Worm (Caenorhabditis elegans): Measurements from ENCODE around the gene ent-2.
A peak's percentile ranks its signal among the peaks of the same experiment; 100 is the strongest.

The ent-2 gene

DNA sequence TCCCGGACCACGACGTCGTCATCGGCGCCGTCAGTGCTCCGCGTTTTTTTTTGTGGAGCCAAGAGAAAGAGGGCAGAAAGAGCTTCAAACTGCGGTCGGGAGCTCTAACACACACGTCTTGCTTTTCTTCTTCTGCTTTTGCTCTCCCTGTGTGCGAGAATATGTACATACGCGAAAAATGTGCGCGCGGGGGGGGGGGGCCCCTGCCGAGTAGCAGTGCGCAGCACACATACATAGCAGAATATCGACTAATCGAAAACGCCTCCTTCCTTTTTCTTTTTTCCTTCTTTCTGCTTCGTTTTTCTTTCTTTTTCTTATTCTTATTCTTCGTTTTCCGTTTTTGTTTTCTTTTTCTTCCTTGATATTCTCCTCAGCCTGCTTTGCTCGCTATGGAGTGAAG, 34.2 kb upstream of the ent-2 start (continued):
- TF ChIP-seq sox-4 (tag; optimal IDR thresholded peaks at IDR 0.05) (no peak), zip-5 (tag; optimal IDR thresholded peaks at IDR 0.05) (no peak), hlh-13 (GFP tag; optimal IDR thresholded peaks at IDR 0.05) (no peak), ztf-16 (tag; optimal IDR thresholded peaks at IDR 0.05) (no peak), pha-4 (tag; optimal IDR thresholded peaks at IDR 0.05) (no peak), hlh-15 (tag; optimal IDR thresholded peaks at IDR 0.05) (no peak), fax-1 (tag; optimal IDR thresholded peaks at IDR 0.05) (no peak), sox-2 (GFP tag; IDR thresholded peaks at IDR 0.05) (no peak), ceh-19 (GFP tag; optimal IDR thresholded peaks at IDR 0.05) (peak; percentile 5), ceh-45 (GFP tag; IDR thresholded peaks at IDR 0.05) (no peak; the same call in 1 of the 2 replicates), syd-9 (tag; optimal IDR thresholded peaks at IDR 0.05) (peak; percentile 12), K02D7.2 (tag; optimal IDR thresholded peaks at IDR 0.05) (no peak), nhr-232 (tag; optimal IDR thresholded peaks at IDR 0.05) (no peak), lin-11 (tag; optimal IDR thresholded peaks at IDR 0.05) (no peak), C08G9.2 (tag; optimal IDR thresholded peaks at IDR 0.05) (no peak)

- TF ChIP-seq ceh-6 (GFP tag; optimal IDR thresholded peaks at IDR 0.05) (no peak), ref-2 (tag; optimal IDR thresholded peaks at IDR 0.05) (peak; percentile 19), ceh-19 (GFP tag; optimal IDR thresholded peaks at IDR 0.05) (no peak), unc-55 (GFP tag; optimal IDR thresholded peaks at IDR 0.05) (peak; percentile 3), syd-9 (tag; optimal IDR thresholded peaks at IDR 0.05) (peak; percentile 31), rnt-1 (tag; optimal IDR thresholded peaks at IDR 0.05) (peak; percentile 51), ama-1 (optimal IDR thresholded peaks at IDR 0.05) (no peak), dmd-4 (tag; optimal IDR thresholded peaks at IDR 0.05; ENCODE audit: borderline replicate concordance) (no peak), C08G9.2 (tag; optimal IDR thresholded peaks at IDR 0.05) (peak; percentile 24), ets-4 (tag; optimal IDR thresholded peaks at IDR 0.05) (peak; percentile 7), fkh-6 (tag; optimal IDR thresholded peaks at IDR 0.05) (no peak), lin-11 (tag; optimal IDR thresholded peaks at IDR 0.05) (no peak), ceh-18 (tag; optimal IDR thresholded peaks at IDR 0.05) (peak; percentile 77), ceh-34 (tag; optimal IDR thresholded peaks at IDR 0.05) (peak; percentile 36), K09A11.1 (tag; optimal IDR thresholded peaks at IDR 0.05; ENCODE audit: insufficient read depth) (no peak), sdc-2 (tag; optimal IDR thresholded peaks at IDR 0.05) (peak; percentile 60)
These were observed 32.6 kb upstream of the ent-2 start, which contains the start of gene dyn-1 for ce11 chrX:15567986-15568940. Gene dyn-1 (plus strand): TSS chrX:15568890.

DNA sequence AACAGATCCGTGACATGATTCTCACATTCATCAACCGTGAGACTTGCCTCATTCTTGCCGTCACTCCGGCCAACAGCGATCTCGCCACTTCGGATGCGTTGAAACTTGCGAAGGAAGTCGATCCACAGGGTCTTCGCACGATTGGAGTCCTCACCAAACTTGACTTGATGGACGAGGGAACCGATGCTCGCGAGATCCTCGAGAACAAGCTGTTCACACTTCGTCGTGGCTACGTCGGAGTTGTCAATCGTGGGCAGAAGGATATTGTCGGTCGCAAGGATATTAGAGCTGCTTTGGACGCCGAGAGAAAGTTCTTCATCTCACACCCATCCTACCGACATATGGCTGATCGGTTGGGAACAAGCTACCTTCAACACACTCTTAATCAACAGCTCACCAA, 31.2 kb upstream of the ent-2 start:
- TF ChIP-seq T23F11.4 (GFP tag; optimal IDR thresholded peaks at IDR 0.05) (no peak), ahr-1 (tag; optimal IDR thresholded peaks at IDR 0.05) (no peak), ceh-48 (tag; optimal IDR thresholded peaks at IDR 0.05) (no peak), ceh-30 (tag; optimal IDR thresholded peaks at IDR 0.05) (no peak), ceh-22 (tag; optimal IDR thresholded peaks at IDR 0.05) (no peak), ceh-18 (tag; optimal IDR thresholded peaks at IDR 0.05) (no peak), fkh-6 (tag; optimal IDR thresholded peaks at IDR 0.05) (no peak), che-1 (tag; optimal IDR thresholded peaks at IDR 0.05) (no peak), sdc-2 (tag; optimal IDR thresholded peaks at IDR 0.05) (no peak), ceh-9 (tag; optimal IDR thresholded peaks at IDR 0.05) (no peak), nhr-11 (tag; optimal IDR thresholded peaks at IDR 0.05) (no peak), hlh-15 (tag; optimal IDR thresholded peaks at IDR 0.05) (no peak)

ce11 chrX:15572021-15572420, 28.8 kb upstream of the ent-2 start:
- no peak for TF ChIP-seq fkh-10 (GFP tag; optimal IDR thresholded peaks at IDR 0.05)
- peak; percentile 7 for TF ChIP-seq mec-3 (tag; optimal IDR thresholded peaks at IDR 0.05; ENCODE audit: borderline replicate concordance)

All from whole organism, late embryonic.